Worm (Caenorhabditis elegans): Measurements from ENCODE around the gene fis-1.

fis-1 gene

DNA sequence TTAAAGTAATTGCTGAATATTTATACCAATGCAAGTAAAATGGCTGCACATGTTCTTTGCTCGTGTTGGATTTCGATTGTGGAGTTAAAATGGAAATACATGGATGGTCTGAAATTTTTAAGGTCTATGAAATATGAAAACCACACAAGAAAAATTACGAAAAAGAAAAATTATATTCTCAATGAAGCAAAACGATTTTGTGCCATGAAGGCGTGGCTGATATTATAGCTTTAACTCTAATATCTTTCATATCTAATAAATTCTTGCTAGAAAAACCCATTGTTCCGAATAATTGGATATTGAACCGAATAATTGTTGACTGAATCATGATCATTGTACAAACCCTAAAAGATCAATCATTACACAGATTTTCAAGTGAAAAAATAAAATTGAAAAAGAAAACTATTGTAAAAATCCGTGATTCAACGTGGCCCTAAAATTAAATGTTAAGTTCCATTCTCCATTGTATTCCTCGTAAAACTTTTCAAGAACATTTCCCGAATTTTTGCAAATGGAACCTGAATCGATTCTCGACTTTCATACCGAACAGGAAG is at the start of gene fis-1, which contains the start of gene srx-95:
TSS of gene fis-1 (plus strand) at position 504 of the 554 bp plus-strand sequence.
TSS of gene srx-95 (minus strand) at position 101 of the 554 bp plus-strand sequence.
- TF ChIP-seq hmg-11 (tag; optimal IDR thresholded peaks at IDR 0.05) (no peak), ZK546.5 (tag; optimal IDR thresholded peaks at IDR 0.05) (no peak), unc-62 (GFP tag; optimal IDR thresholded peaks at IDR 0.05) (no peak), ceh-82 (tag; optimal IDR thresholded peaks at IDR 0.05) (no peak)

ce11 chrII:6705593-6706228 is 49.3 kb upstream of the fis-1 start, which contains the start of gene rpy-1:
rpy-1 (minus strand) TSS chrII:6705643.
- TF ChIP-seq tbx-2 (tag; optimal IDR thresholded peaks at IDR 0.05) (no peak), elt-2 (tag; optimal IDR thresholded peaks at IDR 0.05) (no peak), egl-5 (tag; optimal IDR thresholded peaks at IDR 0.05) (peak; percentile 32), unc-39 (tag; optimal IDR thresholded peaks at IDR 0.05) (no peak), elt-3 (tag; optimal IDR thresholded peaks at IDR 0.05) (no peak), daf-12 (tag; optimal IDR thresholded peaks at IDR 0.05) (no peak), eor-1 (tag; optimal IDR thresholded peaks at IDR 0.05) (no peak), R02D3.7 (tag; optimal IDR thresholded peaks at IDR 0.05) (no peak), ceh-9 (tag; optimal IDR thresholded peaks at IDR 0.05) (no peak), pqm-1 (tag; optimal IDR thresholded peaks at IDR 0.05) (no peak), elt-1 (tag; optimal IDR thresholded peaks at IDR 0.05) (no peak), jun-1 (tag; optimal IDR thresholded peaks at IDR 0.05) (no peak), hmg-11 (tag; optimal IDR thresholded peaks at IDR 0.05) (no peak), lin-39 (tag; optimal IDR thresholded peaks at IDR 0.05) (peak; percentile 46), mml-1 (tag; optimal IDR thresholded peaks at IDR 0.05) (no peak), egl-27 (tag; optimal IDR thresholded peaks at IDR 0.05) (no peak), ceh-82 (tag; optimal IDR thresholded peaks at IDR 0.05) (no peak), nhr-76 (tag; optimal IDR thresholded peaks at IDR 0.05) (no peak), nfya-1 (tag; optimal IDR thresholded peaks at IDR 0.05; ENCODE audit: insufficient read depth) (peak; percentile 0), nhr-28 (tag; optimal IDR thresholded peaks at IDR 0.05) (no peak), nhr-11 (tag; optimal IDR thresholded peaks at IDR 0.05) (no peak)

- TF ChIP-seq ceh-28 (tag; optimal IDR thresholded peaks at IDR 0.05): no peak
- TF ChIP-seq fkh-10 (GFP tag; optimal IDR thresholded peaks at IDR 0.05): peak; percentile 44
- TF ChIP-seq ama-1 (optimal IDR thresholded peaks at IDR 0.05): no peak
Observed at ce11 chrII:6706552-6707091, 48.4 kb upstream of the fis-1 start.

DNA sequence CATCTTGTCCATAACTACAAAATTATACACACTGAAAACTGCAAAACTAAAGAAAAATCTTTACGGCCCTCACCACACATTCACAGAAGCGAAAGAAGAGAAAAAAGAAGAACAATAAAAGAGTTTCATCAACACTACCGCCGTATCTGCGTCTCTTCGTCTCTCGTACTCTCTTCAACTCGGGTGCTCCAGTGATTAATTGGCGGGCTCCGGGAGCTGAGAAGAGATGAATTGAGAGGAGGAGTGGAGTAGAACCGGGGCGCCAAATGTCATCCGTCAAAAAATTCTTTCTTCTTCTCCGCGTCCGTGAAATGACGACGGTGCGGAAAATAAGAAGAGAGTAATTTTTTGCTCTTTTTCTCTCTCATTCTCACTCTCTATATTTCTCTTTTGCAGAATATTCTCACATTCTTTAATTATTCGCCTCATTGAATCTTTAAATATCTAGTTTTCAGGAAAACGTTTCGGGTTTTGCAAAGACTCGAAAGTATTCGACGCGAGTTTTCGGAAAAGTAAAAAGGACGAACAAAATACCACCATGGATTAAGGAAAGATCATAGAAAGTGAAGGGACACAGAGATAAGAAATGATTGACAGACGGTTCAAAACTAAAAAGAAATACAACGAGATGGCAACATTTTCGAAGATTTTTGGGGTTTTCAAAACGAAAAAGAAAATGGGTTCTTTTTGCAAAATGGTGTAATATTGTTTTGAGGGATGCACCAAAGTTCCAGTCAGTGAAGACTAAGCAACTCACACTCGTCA is 47.3 kb upstream of the fis-1 start:
- no peak for TF ChIP-seq pha-4 (tag; optimal IDR thresholded peaks at IDR 0.05)
- peak; percentile 52 for TF ChIP-seq nfya-1 (tag; optimal IDR thresholded peaks at IDR 0.05; ENCODE audit: insufficient read depth)
- peak; percentile 27 for TF ChIP-seq unc-62 (GFP tag; optimal IDR thresholded peaks at IDR 0.05)
- TF ChIP-seq fkh-10 (GFP tag; optimal IDR thresholded peaks at IDR 0.05): no peak
- TF ChIP-seq elt-1 (tag; optimal IDR thresholded peaks at IDR 0.05): peak; percentile 0
- no peak for TF ChIP-seq pqm-1 (tag; optimal IDR thresholded peaks at IDR 0.05)
- TF ChIP-seq fos-1 (tag; optimal IDR thresholded peaks at IDR 0.05): no peak
- peak; percentile 96 for TF ChIP-seq lin-39 (tag; optimal IDR thresholded peaks at IDR 0.05)
- no peak for TF ChIP-seq mml-1 (tag; optimal IDR thresholded peaks at IDR 0.05)
- no peak for TF ChIP-seq nhr-28 (tag; optimal IDR thresholded peaks at IDR 0.05)

- peak; percentile 21 for TF ChIP-seq lin-15B (tag; optimal IDR thresholded peaks at IDR 0.05)
- peak; percentile 78 for TF ChIP-seq nfya-1 (tag; optimal IDR thresholded peaks at IDR 0.05; ENCODE audit: insufficient read depth)
- peak; percentile 65 for TF ChIP-seq lin-39 (tag; optimal IDR thresholded peaks at IDR 0.05)
- peak; percentile 15 for TF ChIP-seq unc-62 (GFP tag; optimal IDR thresholded peaks at IDR 0.05)
- TF ChIP-seq ceh-28 (tag; optimal IDR thresholded peaks at IDR 0.05): no peak
- TF ChIP-seq snpc-4 (tag; optimal IDR thresholded peaks at IDR 0.05): no peak
- peak; percentile 18 for TF ChIP-seq egl-5 (tag; optimal IDR thresholded peaks at IDR 0.05)
- TF ChIP-seq hmg-11 (tag; optimal IDR thresholded peaks at IDR 0.05): peak; percentile 37
- no peak for TF ChIP-seq skn-1 (tag; optimal IDR thresholded peaks at IDR 0.05)
Observed at ce11 chrII:6708980-6709379, 46.0 kb upstream of the fis-1 start.
